Worm (Caenorhabditis elegans): ENCODE measurements around the gene F35G12.7.

F35G12.7 gene

DNA sequence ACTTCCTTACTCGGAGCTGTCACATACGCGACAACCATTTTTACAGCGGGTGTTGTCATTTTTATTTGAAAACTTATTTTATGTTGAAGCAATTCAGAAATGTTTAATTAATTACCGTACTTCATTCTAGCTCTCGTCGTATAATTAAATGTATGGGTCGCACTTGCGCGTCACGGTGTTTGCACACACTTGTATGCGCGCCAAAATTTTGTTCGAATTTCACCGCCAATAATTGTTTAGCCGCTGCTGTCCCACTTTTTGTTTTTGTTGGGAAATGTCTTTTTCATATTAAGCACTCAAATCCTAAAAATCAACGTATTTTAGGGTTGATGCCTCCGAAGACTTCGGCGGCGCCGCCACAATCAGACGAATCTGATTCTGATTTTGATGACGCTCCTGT, at the start of gene F35G12.7, which contains the start of gene smc-4:
Gene F35G12.7 (minus strand): TSS at position 154 of the 400 bp plus-strand sequence.
Gene smc-4 (plus strand): TSS at position 325 of the 400 bp plus-strand sequence.
- peak; percentile 43; the same call in 1 of the 2 replicates for TF ChIP-seq flt-1 (GFP tag; IDR thresholded peaks at IDR 0.05)
- TF ChIP-seq ama-1 (optimal IDR thresholded peaks at IDR 0.05): no peak
- TF ChIP-seq F13C5.2 (tag; optimal IDR thresholded peaks at IDR 0.05): peak; percentile 40
- no peak for TF ChIP-seq aly-1 (tag; optimal IDR thresholded peaks at IDR 0.05)
- TF ChIP-seq scrt-1 (GFP tag; IDR thresholded peaks at IDR 0.05): 0 out of 2 replicates have a peak, but pooled peaks have one; percentile 60
- peak; percentile 26 for TF ChIP-seq hmg-4 (GFP tag; optimal IDR thresholded peaks at IDR 0.05)
- TF ChIP-seq tbx-37 (GFP tag; conservative IDR thresholded peaks at IDR 0.05): no peak
- TF ChIP-seq ceh-13 (GFP tag; optimal IDR thresholded peaks at IDR 0.05): no peak
- no peak for TF ChIP-seq tra-4 (tag; optimal IDR thresholded peaks at IDR 0.05)
- TF ChIP-seq ceh-36 (tag; optimal IDR thresholded peaks at IDR 0.05): no peak
- no peak for TF ChIP-seq ets-7 (tag; optimal IDR thresholded peaks at IDR 0.05)

DNA sequence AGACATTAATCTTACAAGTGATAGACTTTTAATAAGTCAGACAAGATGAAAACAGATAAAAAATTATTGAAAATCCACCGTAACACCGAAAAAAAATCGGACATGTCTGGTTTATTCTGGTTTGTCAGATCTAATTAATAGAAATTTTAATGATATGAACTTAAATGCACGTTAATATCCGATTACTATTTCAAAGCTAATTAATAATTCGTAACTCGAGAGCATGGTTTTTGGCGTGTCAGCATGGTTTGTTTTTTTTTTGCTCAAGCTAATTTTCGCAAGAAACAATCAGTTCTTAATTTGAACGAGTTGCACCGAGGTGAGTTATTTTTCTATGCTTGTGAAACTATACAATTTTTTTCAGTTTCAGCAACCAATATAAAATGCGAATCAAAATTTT, 47.8 kb upstream of the F35G12.7 start, which contains the start of gene clec-153:
Gene clec-153 (plus strand): TSS at position 301 of the 400 bp plus-strand sequence.
- TF ChIP-seq ceh-13 (GFP tag; optimal IDR thresholded peaks at IDR 0.05) (no peak), tbx-11 (GFP tag; IDR thresholded peaks at IDR 0.05) (no peak), flt-1 (GFP tag; IDR thresholded peaks at IDR 0.05) (no peak)

DNA sequence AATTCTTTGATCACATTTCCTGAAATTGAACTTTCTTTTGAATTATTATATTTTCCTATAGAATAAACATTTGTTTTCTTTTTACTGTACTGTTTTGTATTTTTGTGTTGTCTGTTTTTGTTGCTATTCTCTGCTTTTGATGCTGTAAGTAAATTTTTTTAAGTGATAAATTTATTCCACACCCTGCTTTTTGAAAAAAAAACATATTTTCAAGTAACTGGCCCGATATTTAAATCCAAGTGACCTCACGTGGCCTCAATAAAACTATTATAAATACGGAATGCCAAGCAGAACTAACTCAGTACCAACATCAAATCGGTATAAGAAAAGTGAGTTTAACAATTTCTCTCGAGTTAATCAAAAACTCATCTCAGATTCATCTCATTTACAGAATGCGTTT, 41.0 kb upstream of the F35G12.7 start, which contains the start of gene clec-151:
Gene clec-151 (plus strand): TSS at position 301 of the 400 bp plus-strand sequence.
- TF ChIP-seq ama-1 (optimal IDR thresholded peaks at IDR 0.05) (no peak), ets-7 (tag; optimal IDR thresholded peaks at IDR 0.05) (no peak), ceh-13 (GFP tag; optimal IDR thresholded peaks at IDR 0.05) (no peak), pes-1 (GFP tag; IDR thresholded peaks at IDR 0.05) (no peak), scrt-1 (GFP tag; IDR thresholded peaks at IDR 0.05) (no peak), ceh-36 (tag; optimal IDR thresholded peaks at IDR 0.05) (no peak), sea-1 (GFP tag; conservative IDR thresholded peaks at IDR 0.05) (no peak), hnd-1 (tag; optimal IDR thresholded peaks at IDR 0.05) (no peak), flt-1 (GFP tag; IDR thresholded peaks at IDR 0.05) (no peak), hmg-4 (GFP tag; optimal IDR thresholded peaks at IDR 0.05) (no peak), F13C5.2 (tag; optimal IDR thresholded peaks at IDR 0.05) (no peak)

DNA sequence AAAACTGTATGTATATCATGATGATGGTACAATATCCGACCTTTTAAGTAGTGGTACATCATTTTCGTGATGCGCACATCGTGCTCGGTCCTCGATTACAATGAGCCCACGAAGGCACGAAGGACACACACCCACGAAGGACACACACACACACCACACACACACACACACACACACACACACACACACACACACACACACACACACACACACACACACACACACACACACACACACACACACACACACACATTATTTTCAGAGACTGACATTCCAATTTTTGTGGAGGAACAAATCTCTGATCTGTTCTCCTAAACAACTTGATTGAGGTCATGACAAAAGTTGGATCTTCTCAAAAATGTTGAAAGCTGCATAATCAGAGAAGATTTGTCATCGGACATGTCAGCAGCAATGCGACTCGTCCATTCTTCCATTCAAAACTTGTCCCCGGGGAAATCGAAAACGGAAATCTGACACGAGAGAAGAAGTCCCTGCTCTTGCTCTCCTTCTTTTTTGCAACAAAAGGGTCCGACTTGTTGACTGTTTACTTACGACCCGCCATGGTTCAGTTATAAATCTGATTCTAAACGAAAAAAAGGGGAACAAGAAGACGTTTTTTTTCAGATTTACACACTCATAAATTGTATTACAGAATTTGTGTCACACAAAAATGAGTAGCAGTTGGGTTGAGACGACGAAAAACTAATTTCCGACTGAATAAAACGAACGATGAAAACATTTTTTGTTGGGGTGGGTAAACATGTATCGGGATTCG, 39.2 kb upstream of the F35G12.7 start:
- TF ChIP-seq B0310.2 (tag; optimal IDR thresholded peaks at IDR 0.05): no peak
- no peak for TF ChIP-seq flt-1 (GFP tag; IDR thresholded peaks at IDR 0.05)
- TF ChIP-seq scrt-1 (GFP tag; IDR thresholded peaks at IDR 0.05): no peak
- TF ChIP-seq ets-7 (tag; optimal IDR thresholded peaks at IDR 0.05): no peak
- TF ChIP-seq hmg-4 (GFP tag; optimal IDR thresholded peaks at IDR 0.05): no peak
- TF ChIP-seq tbx-37 (GFP tag; conservative IDR thresholded peaks at IDR 0.05): no peak
- TF ChIP-seq hmbx-1 (tag; optimal IDR thresholded peaks at IDR 0.05): no peak
- TF ChIP-seq ama-1 (optimal IDR thresholded peaks at IDR 0.05): no peak
- no peak for TF ChIP-seq hnd-1 (tag; optimal IDR thresholded peaks at IDR 0.05)
- TF ChIP-seq tra-4 (tag; optimal IDR thresholded peaks at IDR 0.05): no peak
- no peak for TF ChIP-seq ceh-13 (GFP tag; optimal IDR thresholded peaks at IDR 0.05)
- TF ChIP-seq pes-1 (GFP tag; IDR thresholded peaks at IDR 0.05): no peak
- no peak for TF ChIP-seq sea-1 (GFP tag; conservative IDR thresholded peaks at IDR 0.05)
- no peak for TF ChIP-seq F13C5.2 (tag; optimal IDR thresholded peaks at IDR 0.05)
- TF ChIP-seq tbx-11 (GFP tag; IDR thresholded peaks at IDR 0.05): no peak
- no peak for TF ChIP-seq ceh-36 (tag; optimal IDR thresholded peaks at IDR 0.05)
- no peak for TF ChIP-seq aly-1 (tag; optimal IDR thresholded peaks at IDR 0.05)

DNA sequence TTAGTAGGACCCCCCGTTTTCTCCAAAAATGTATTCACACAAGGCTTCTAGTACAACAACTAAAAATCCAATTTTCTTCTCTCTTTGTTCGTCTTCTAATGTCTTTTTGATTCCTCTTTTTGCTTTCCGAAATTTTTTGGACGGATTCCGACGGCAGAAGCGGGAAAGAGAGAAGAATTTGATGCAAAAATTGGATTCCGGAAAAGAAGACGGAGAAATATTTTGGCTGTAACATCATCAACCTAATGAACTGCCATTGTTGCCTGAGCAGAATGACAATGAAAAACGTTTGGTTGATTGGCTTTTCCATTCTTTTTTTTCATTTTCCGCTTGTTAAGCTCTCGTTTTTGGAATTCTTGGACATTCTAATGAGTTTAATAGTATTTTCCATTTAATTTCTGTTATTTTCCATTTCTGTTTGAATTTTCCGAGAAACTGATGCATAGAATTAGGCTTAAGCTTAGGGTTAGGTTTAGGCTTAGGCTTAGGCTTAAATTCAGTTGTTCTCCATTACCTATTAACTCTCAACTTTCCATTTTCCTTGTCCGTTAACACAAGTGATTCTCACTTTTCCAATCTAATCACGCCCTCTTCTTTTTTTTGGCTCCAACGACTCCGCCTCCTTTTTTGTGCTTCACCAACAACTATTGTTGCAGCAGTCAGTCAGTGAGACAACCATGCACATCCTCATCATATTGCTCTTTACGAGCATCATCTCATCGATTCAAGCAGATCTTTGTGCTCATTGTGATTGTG, 35.4 kb upstream of the F35G12.7 start, which contains the start of gene lron-5:
Gene lron-5 (plus strand): TSS at position 655 of the 756 bp plus-strand sequence.
- no peak for TF ChIP-seq ama-1 (optimal IDR thresholded peaks at IDR 0.05)
- no peak for TF ChIP-seq B0310.2 (tag; optimal IDR thresholded peaks at IDR 0.05)
- no peak for TF ChIP-seq tbx-11 (GFP tag; IDR thresholded peaks at IDR 0.05)
- no peak for TF ChIP-seq tra-4 (tag; optimal IDR thresholded peaks at IDR 0.05)

DNA sequence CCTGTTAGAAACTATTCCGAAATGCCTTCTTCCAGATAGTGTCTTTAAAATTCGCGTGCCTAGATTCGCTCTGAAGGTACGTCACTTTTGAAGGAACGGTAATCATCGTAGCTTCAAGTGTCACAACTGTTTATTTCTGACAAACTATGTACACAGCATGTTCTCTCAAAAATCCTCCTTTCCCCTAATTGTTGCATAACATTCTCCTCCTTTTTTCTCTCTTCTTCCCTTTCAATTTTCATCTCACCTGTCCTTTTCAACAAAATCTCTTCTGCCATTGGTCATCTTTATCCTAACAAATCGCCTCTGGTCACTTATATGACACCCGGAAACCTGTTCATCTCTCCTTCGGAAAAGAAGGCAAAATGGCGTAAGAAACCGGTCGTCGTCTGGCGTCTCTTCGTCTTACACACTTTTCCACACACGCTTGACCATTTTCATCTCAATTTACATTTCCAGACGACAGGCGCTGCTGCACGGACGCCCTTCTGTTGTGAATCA, 29.0 kb upstream of the F35G12.7 start, which contains the start of gene lips-3:
Gene lips-3 (plus strand): TSS at position 458 of the 501 bp plus-strand sequence.
- TF ChIP-seq aly-1 (tag; optimal IDR thresholded peaks at IDR 0.05) (no peak), scrt-1 (GFP tag; IDR thresholded peaks at IDR 0.05) (no peak), hnd-1 (tag; optimal IDR thresholded peaks at IDR 0.05) (no peak), tra-4 (tag; optimal IDR thresholded peaks at IDR 0.05) (no peak), pes-1 (GFP tag; IDR thresholded peaks at IDR 0.05) (no peak), hmbx-1 (tag; optimal IDR thresholded peaks at IDR 0.05) (no peak), ceh-13 (GFP tag; optimal IDR thresholded peaks at IDR 0.05) (no peak), ets-7 (tag; optimal IDR thresholded peaks at IDR 0.05) (no peak), ceh-36 (tag; optimal IDR thresholded peaks at IDR 0.05) (no peak), sea-1 (GFP tag; conservative IDR thresholded peaks at IDR 0.05) (no peak), F13C5.2 (tag; optimal IDR thresholded peaks at IDR 0.05) (no peak), ama-1 (optimal IDR thresholded peaks at IDR 0.05) (no peak), B0310.2 (tag; optimal IDR thresholded peaks at IDR 0.05) (no peak), flt-1 (GFP tag; IDR thresholded peaks at IDR 0.05) (no peak)

Measured in whole organism, early embryonic.